Fruit fly (Drosophila melanogaster): ENCODE data around the gene CG5854.

Gene CG5854

dm6 chr3R:23969449-23969848 is 35.7 kb downstream of the CG5854 start (continued):
- no peak for TF ChIP-seq cad (GFP tag; optimal IDR thresholded peaks at IDR 0.05)
- no peak for TF ChIP-seq CG5245 (GFP tag; optimal IDR thresholded peaks at IDR 0.05)
- no peak for TF ChIP-seq Tbp (GFP tag; optimal IDR thresholded peaks at IDR 0.05)
- TF ChIP-seq Jarid2 (GFP tag; optimal IDR thresholded peaks at IDR 0.05), result no peak

dm6 chr3R:23971208-23971607 is 37.5 kb downstream of the CG5854 start:
- TF ChIP-seq vvl (GFP tag; IDR thresholded peaks at IDR 0.05) (peak; percentile 33; the same call in 1 of the 2 replicates), Blimp-1 (GFP tag; optimal IDR thresholded peaks at IDR 0.05) (peak; percentile 34), CG31365 (tag; optimal IDR thresholded peaks at IDR 0.05) (peak; percentile 89), CG6683 (GFP tag; optimal IDR thresholded peaks at IDR 0.05) (no peak), CG11723 (GFP tag; optimal IDR thresholded peaks at IDR 0.05) (no peak), sqz (GFP tag; optimal IDR thresholded peaks at IDR 0.05) (no peak), CG17328 (GFP tag; IDR thresholded peaks at IDR 0.05) (no peak), ATbp (GFP tag; optimal IDR thresholded peaks at IDR 0.05) (peak; percentile 31), cg (GFP tag; optimal IDR thresholded peaks at IDR 0.05) (peak; percentile 60), ci (GFP tag; IDR thresholded peaks at IDR 0.05) (peak; percentile 51; the same call in 1 of the 3 replicates), MTF-1 (GFP tag; optimal IDR thresholded peaks at IDR 0.05; ENCODE audit: borderline replicate concordance) (peak; percentile 11), crol (GFP tag; IDR thresholded peaks at IDR 0.05) (peak; percentile 81), fd64A (GFP tag; optimal IDR thresholded peaks at IDR 0.05) (peak; percentile 11), Hr78 (GFP tag; optimal IDR thresholded peaks at IDR 0.05) (peak in 1 of 2 experiments; percentile 43)

dm6 chr3R:23971764-23972163 is 38.1 kb downstream of the CG5854 start:
- TF ChIP-seq CG11456 (GFP tag; IDR thresholded peaks at IDR 0.05) (peak; percentile 62; the same call in 1 of the 3 replicates), CG14441 (GFP tag; IDR thresholded peaks at IDR 0.05) (no peak), CG17328 (GFP tag; IDR thresholded peaks at IDR 0.05) (no peak), shn (GFP tag; optimal IDR thresholded peaks at IDR 0.05) (no peak), crol (GFP tag; IDR thresholded peaks at IDR 0.05) (peak; percentile 68), Med (GFP tag) (peak; percentile 56), CG12942 (GFP tag; optimal IDR thresholded peaks at IDR 0.05) (no peak), sisA (GFP tag; IDR thresholded peaks at IDR 0.05) (no peak), Lhr (GFP tag; optimal IDR thresholded peaks at IDR 0.05) (no peak), CG16863 (GFP tag; optimal IDR thresholded peaks at IDR 0.05) (no peak), Bdp1 (GFP tag; optimal IDR thresholded peaks at IDR 0.05) (no peak), CG11398 (GFP tag; optimal IDR thresholded peaks at IDR 0.05) (no peak), CG10321 (GFP tag; IDR thresholded peaks at IDR 0.05) (peak; percentile 56), nmo (GFP tag; optimal IDR thresholded peaks at IDR 0.05) (no peak), trem (tag; optimal IDR thresholded peaks at IDR 0.05) (no peak), Aef1 (GFP tag; IDR thresholded peaks at IDR 0.05) (no peak), Doc2 (GFP tag; IDR thresholded peaks at IDR 0.05) (0 out of 2 replicates have a peak, but pooled peaks have one; percentile 20), CG1832 (GFP tag; optimal IDR thresholded peaks at IDR 0.05) (no peak), Ssrp (tag; optimal IDR thresholded peaks at IDR 0.05) (no peak)

- TF ChIP-seq Hr39 (optimal IDR thresholded peaks at IDR 0.05), result peak; percentile 42
- no peak for TF ChIP-seq Atf-2 (GFP tag; optimal IDR thresholded peaks at IDR 0.05)
- peak; percentile 21; the same call in 1 of the 3 replicates for TF ChIP-seq hb (GFP tag; IDR thresholded peaks at IDR 0.05; ENCODE audit: partially characterized antibody)
- no peak for TF ChIP-seq H2.0 (GFP tag; IDR thresholded peaks at IDR 0.05)
- TF ChIP-seq CG6791 (GFP tag; IDR thresholded peaks at IDR 0.05; ENCODE audit: partially characterized antibody), result 0 out of 3 replicates have a peak, but pooled peaks have one; percentile 7
Observed at dm6 chr3R:23981645-23982044, 47.9 kb downstream of the CG5854 start.
